Worm (Caenorhabditis elegans) whole organism, L3 larva: Measurements from ENCODE around the gene kbp-4.

Experiments used
- ceh-82 ChIP-seq: fragments of 150-350 bp; optimal IDR thresholded peaks from 2 replicates; lab custom pipeline; 2014; ENCODE audit warnings: missing biosample characterization, missing genetic modification characterization
- daf-12 ChIP-seq: fragments of 150-350 bp; optimal IDR thresholded peaks from 2 replicates; lab custom pipeline; 2014; ENCODE audit warnings: missing biosample characterization, missing genetic modification reagents, missing genetic modification characterization
- egl-27 ChIP-seq: sonication (generic microtip); optimal IDR thresholded peaks from 4 replicates; lab custom pipeline; 2017; ENCODE audit warnings: missing biosample characterization, missing genetic modification reagents, missing genetic modification characterization
- nhr-77 ChIP-seq: fragments of 150-350 bp; optimal IDR thresholded peaks from 2 replicates; lab custom pipeline; 2014; ENCODE audit warnings: missing biosample characterization, missing genetic modification characterization

ce11 chrIII:1099523-1099922, 18.8 kb downstream of the kbp-4 start:
- TF ChIP-seq nhr-77, result no peak
- no peak for TF ChIP-seq ceh-82 (tag; lab: Kevin White, UChicago)
- TF ChIP-seq egl-27 (tag; lab: Kevin White, UChicago), result no peak
- no peak for TF ChIP-seq daf-12 (tag; lab: Kevin White, UChicago)
